Worm (Caenorhabditis elegans): Measurements from ENCODE around the gene C29A12.22.

DNA sequence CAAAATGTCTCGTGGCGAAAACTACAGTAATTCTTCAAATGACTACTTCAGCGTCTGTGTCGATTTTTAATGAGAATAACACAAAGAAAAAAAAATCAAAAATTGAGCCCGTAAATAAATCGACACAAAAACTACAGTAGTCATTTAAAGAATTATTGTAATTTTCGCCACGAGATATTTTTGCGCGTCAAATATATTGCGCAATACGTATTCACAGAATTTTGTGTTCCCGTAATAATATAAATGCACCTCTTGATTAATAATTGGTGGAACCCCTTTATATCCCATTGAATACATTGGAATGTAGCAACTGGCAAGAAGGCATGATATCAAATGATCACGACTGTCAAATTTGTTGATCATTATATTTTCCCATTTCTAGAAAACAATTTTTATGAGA, 43.0 kb upstream of the C29A12.22 start:
- no peak for TF ChIP-seq pha-4 (tag; optimal IDR thresholded peaks at IDR 0.05)
- TF ChIP-seq unc-62 (GFP tag; optimal IDR thresholded peaks at IDR 0.05), result no peak
- TF ChIP-seq nhr-2 (tag; optimal IDR thresholded peaks at IDR 0.05), result no peak
- no peak for TF ChIP-seq lin-13 (tag; optimal IDR thresholded peaks at IDR 0.05)
- TF ChIP-seq nhr-237 (tag; optimal IDR thresholded peaks at IDR 0.05), result no peak
- TF ChIP-seq nhr-28 (tag; optimal IDR thresholded peaks at IDR 0.05), result no peak
- TF ChIP-seq unc-39 (tag; optimal IDR thresholded peaks at IDR 0.05), result no peak
- no peak for TF ChIP-seq ceh-43 (GFP tag; optimal IDR thresholded peaks at IDR 0.05)
- no peak for TF ChIP-seq elt-1 (tag; optimal IDR thresholded peaks at IDR 0.05; ENCODE audit: borderline replicate concordance, insufficient read depth)
- TF ChIP-seq sptf-1 (tag; optimal IDR thresholded peaks at IDR 0.05), result no peak
- no peak for TF ChIP-seq snpc-4 (tag; optimal IDR thresholded peaks at IDR 0.05)
- TF ChIP-seq tbx-8 (GFP tag; optimal IDR thresholded peaks at IDR 0.05), result no peak
- TF ChIP-seq ztf-11 (tag; optimal IDR thresholded peaks at IDR 0.05), result no peak

Data from whole organism, mixed stage, embryonic.